Fruit fly (Drosophila melanogaster): ENCODE data around the gene jvl.

The jvl gene

dm6 chr3R:14796294-14796693, 54.9 kb downstream of the jvl start, which contains the start of gene CG14855 (continued):
- TF ChIP-seq Elba2 (GFP tag; optimal IDR thresholded peaks at IDR 0.05) (no peak), odd (GFP tag; optimal IDR thresholded peaks at IDR 0.05) (no peak), prd (optimal IDR thresholded peaks at IDR 0.05) (no peak), prd (GFP tag; IDR thresholded peaks at IDR 0.05) (no peak), Myb (GFP tag; optimal IDR thresholded peaks at IDR 0.05) (no peak), BEAF-32 (GFP tag; optimal IDR thresholded peaks at IDR 0.05) (no peak), wor (GFP tag; IDR thresholded peaks at IDR 0.05) (no peak), tll (GFP tag; optimal IDR thresholded peaks at IDR 0.05) (no peak), slp2 (GFP tag; optimal IDR thresholded peaks at IDR 0.05) (no peak), Atf6 (GFP tag; IDR thresholded peaks at IDR 0.05) (0 out of 2 replicates have a peak, but pooled peaks have one; percentile 11), CG10431 (GFP tag; optimal IDR thresholded peaks at IDR 0.05) (no peak), HmgD (GFP tag; optimal IDR thresholded peaks at IDR 0.05) (no peak), CG18619 (GFP tag; optimal IDR thresholded peaks at IDR 0.05) (no peak), row (GFP tag; IDR thresholded peaks at IDR 0.05) (no peak), tio (GFP tag; optimal IDR thresholded peaks at IDR 0.05) (no peak), sisA (GFP tag; IDR thresholded peaks at IDR 0.05) (no peak), CG3726 (GFP tag; IDR thresholded peaks at IDR 0.05) (no peak), HmgZ (tag; optimal IDR thresholded peaks at IDR 0.05) (peak; percentile 33), jing (GFP tag; optimal IDR thresholded peaks at IDR 0.05) (no peak), CG15601 (tag; optimal IDR thresholded peaks at IDR 0.05) (no peak), Hey (tag; optimal IDR thresholded peaks at IDR 0.05) (peak; percentile 85), gem (tag; optimal IDR thresholded peaks at IDR 0.05) (no peak), vvl (GFP tag; IDR thresholded peaks at IDR 0.05) (0 out of 2 replicates have a peak, but pooled peaks have one; percentile 14), Mrtf (GFP tag; IDR thresholded peaks at IDR 0.05) (no peak), Ets65A (GFP tag) (no peak), CG3163 (GFP tag; optimal IDR thresholded peaks at IDR 0.05) (no peak), psq (GFP tag; optimal IDR thresholded peaks at IDR 0.05) (no peak), CG6854 (GFP tag; optimal IDR thresholded peaks at IDR 0.05) (no peak), CrebB (tag; optimal IDR thresholded peaks at IDR 0.05) (no peak), CG2712 (tag; optimal IDR thresholded peaks at IDR 0.05) (no peak), pb (GFP tag; optimal IDR thresholded peaks at IDR 0.05) (no peak), CG17385 (GFP tag; optimal IDR thresholded peaks at IDR 0.05) (no peak), CG4328 (GFP tag; optimal IDR thresholded peaks at IDR 0.05) (no peak), CG11398 (GFP tag; optimal IDR thresholded peaks at IDR 0.05) (no peak), NC2β (GFP tag; optimal IDR thresholded peaks at IDR 0.05) (no peak), Hr78 (GFP tag; optimal IDR thresholded peaks at IDR 0.05) (peak in 1 of 2 experiments; percentile 4), CG34376 (GFP tag; optimal IDR thresholded peaks at IDR 0.05) (peak; percentile 77)

- TF ChIP-seq dmrt11E (tag; optimal IDR thresholded peaks at IDR 0.05) (no peak), CG12071 (GFP tag; optimal IDR thresholded peaks at IDR 0.05) (no peak), ind (GFP tag; optimal IDR thresholded peaks at IDR 0.05) (no peak), CG1529 (GFP tag; optimal IDR thresholded peaks at IDR 0.05) (no peak), pb (GFP tag; optimal IDR thresholded peaks at IDR 0.05) (no peak), CG9609 (GFP tag; optimal IDR thresholded peaks at IDR 0.05) (no peak), Sox102F (GFP tag; optimal IDR thresholded peaks at IDR 0.05) (no peak), jigr1 (GFP tag; IDR thresholded peaks at IDR 0.05) (no peak), onecut (GFP tag; IDR thresholded peaks at IDR 0.05) (no peak), ftz-f1 (GFP tag; optimal IDR thresholded peaks at IDR 0.05) (peak; percentile 74), CG11456 (GFP tag; IDR thresholded peaks at IDR 0.05) (peak; percentile 6; the same call in 1 of the 3 replicates), lov (optimal IDR thresholded peaks at IDR 0.05) (no peak), lov (GFP tag; IDR thresholded peaks at IDR 0.05) (0 out of 3 replicates have a peak, but pooled peaks have one; percentile 53), usp (GFP tag; optimal IDR thresholded peaks at IDR 0.05) (no peak), mam (GFP tag; optimal IDR thresholded peaks at IDR 0.05) (no peak), CG4424 (GFP tag; optimal IDR thresholded peaks at IDR 0.05) (no peak), gsb (GFP tag; IDR thresholded peaks at IDR 0.05) (no peak), grn (GFP tag; optimal IDR thresholded peaks at IDR 0.05) (peak; percentile 76)
Measured at dm6 chr3R:14798626-14799258, 57.4 kb downstream of the jvl start, which contains the start of gene CG14856. Gene CG14856 (plus strand): TSS chr3R:14798986.

All from whole organism, embryonic.